Worm (Caenorhabditis elegans): Measurements from ENCODE around the gene ubc-7.

DNA sequence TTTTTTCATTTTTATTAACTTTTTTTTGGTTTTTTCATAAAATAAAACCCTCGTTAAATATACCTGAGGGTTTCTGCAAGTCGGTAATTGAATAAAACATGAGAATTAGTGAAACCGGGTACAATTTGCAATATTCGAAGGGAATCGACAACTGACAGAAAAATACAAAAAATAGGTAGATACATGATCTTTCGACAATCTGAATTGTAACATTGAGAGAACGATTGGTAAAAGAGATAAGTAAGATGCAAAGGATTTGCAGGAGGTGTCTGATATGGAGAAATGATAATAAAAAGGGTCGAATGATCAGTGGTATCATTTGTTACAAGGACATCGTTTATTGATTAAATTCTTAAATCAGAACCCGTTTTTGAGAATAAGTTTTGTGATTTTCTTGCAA lies 47.9 kb upstream of the ubc-7 start, which contains the start of gene ugt-60:
- no peak for TF ChIP-seq dao-5 (tag; optimal IDR thresholded peaks at IDR 0.05)
- TF ChIP-seq W03F9.2 (tag; optimal IDR thresholded peaks at IDR 0.05) = no peak
- TF ChIP-seq him-1 (tag; optimal IDR thresholded peaks at IDR 0.05) = no peak
